Worm (Caenorhabditis elegans) whole organism, L1 larva: Measurements from ENCODE around the gene lec-9.

Source experiments
- C34B4.2 ChIP-seq: sonication (generic microtip); optimal IDR thresholded peaks from 2 replicates; lab custom pipeline; 2017; ENCODE audit warnings: mild to moderate bottlenecking, missing genetic modification characterization, missing compliant biosample characterization
- F16B12.6 ChIP-seq: fragments of 150-350 bp; optimal IDR thresholded peaks from 2 replicates; lab custom pipeline; 2014; ENCODE audit warnings: missing biosample characterization, missing genetic modification characterization
- aha-1 ChIP-seq: fragments of 150-350 bp; optimal IDR thresholded peaks from 2 replicates; lab custom pipeline; 2014; ENCODE audit warnings: missing biosample characterization, missing genetic modification characterization
- ceh-63 ChIP-seq: fragments of 200-800 bp; sonication (Bioruptor generic); optimal IDR thresholded peaks from 2 replicates; lab custom pipeline; 2018; ENCODE audit warnings: mild to moderate bottlenecking, missing genetic modification characterization, missing compliant biosample characterization
- ceh-8 ChIP-seq: fragments of 200-800 bp; sonication (Bioruptor generic); optimal IDR thresholded peaks from 2 replicates; lab custom pipeline; 2018; ENCODE audit warnings: mild to moderate bottlenecking, missing genetic modification characterization, moderate library complexity, missing compliant biosample characterization
- ces-1 ChIP-seq: fragments of 150-350 bp; optimal IDR thresholded peaks from 2 replicates; lab custom pipeline; 2014; ENCODE audit warnings: missing biosample characterization, missing genetic modification reagents, missing genetic modification characterization
- dpl-1 ChIP-seq, 3 experiments: fragments of 150-350 bp in 2 of 3; sonication (generic microtip) in 1 of 3; optimal IDR thresholded peaks; 2 replicates each; lab custom pipeline; 2014 to 2017; ENCODE audit warnings: missing biosample characterization in 3 of 3, missing genetic modification characterization in 3 of 3, missing genetic modification reagents in 3 of 3
- efl-1 ChIP-seq, 4 experiments: fragments of 150-350 bp; optimal IDR thresholded peaks in 3 of 4; peaks in 1 of 4; 1 replicate in 1 of 4; 2 replicates in 3 of 4; lab custom pipeline; 2014; ENCODE audit warnings: missing biosample characterization in 2 of 4, missing genetic modification characterization in 2 of 4, missing genetic modification reagents in 2 of 4
- egl-13 ChIP-seq: sonication (generic microtip); optimal IDR thresholded peaks from 2 replicates; lab custom pipeline; 2016; ENCODE audit warnings: missing genotype, missing genetic modification reagents, missing genetic modification characterization, missing compliant biosample characterization
- egl-27 ChIP-seq, 2 experiments: fragments of 150-350 bp in 1 of 2; sonication (generic microtip); optimal IDR thresholded peaks; 3 replicates each; lab custom pipeline; 2017 to 2018; ENCODE audit warnings: missing biosample characterization in 2 of 2, missing genetic modification characterization in 2 of 2, missing genetic modification reagents in 2 of 2
- fkh-8 ChIP-seq: sonication (generic microtip); optimal IDR thresholded peaks from 2 replicates; lab custom pipeline; 2016; ENCODE audit warnings: mild to moderate bottlenecking, missing genetic modification characterization, missing compliant biosample characterization
- fos-1 ChIP-seq: fragments of 150-350 bp; optimal IDR thresholded peaks from 2 replicates; lab custom pipeline; 2014; ENCODE audit warnings: missing biosample characterization, missing genetic modification characterization
- grh-1 ChIP-seq: fragments of 200-800 bp; sonication (Bioruptor generic); IDR thresholded peaks from 2 replicates; pipeline ENCODE4 v1.3.6; 2022; ENCODE audit warnings: missing genetic modification reagents, missing genetic modification characterization, missing compliant biosample characterization
- hlh-17 ChIP-seq: fragments of 200-800 bp; sonication (Bioruptor generic); optimal IDR thresholded peaks from 2 replicates; lab custom pipeline; 2018; ENCODE audit warnings: missing genetic modification characterization, mild to moderate bottlenecking, missing compliant biosample characterization, moderate library complexity, borderline replicate concordance
- jun-1 ChIP-seq: fragments of 150-350 bp; optimal IDR thresholded peaks from 2 replicates; lab custom pipeline; 2014; ENCODE audit warnings: missing biosample characterization, missing genetic modification reagents, missing genetic modification characterization
- lin-13 ChIP-seq: fragments of 150-350 bp; optimal IDR thresholded peaks from 2 replicates; lab custom pipeline; 2014; ENCODE audit warnings: missing biosample characterization, missing genetic modification reagents, missing genetic modification characterization
- lin-14 ChIP-seq: fragments of 200-800 bp; sonication (Bioruptor generic); optimal IDR thresholded peaks from 2 replicates; lab custom pipeline; 2018; ENCODE audit warnings: mild to moderate bottlenecking, missing genetic modification characterization, moderate library complexity, missing compliant biosample characterization
- lin-35 ChIP-seq, 2 experiments: fragments of 150-350 bp; optimal IDR thresholded peaks; 2 replicates each; lab custom pipeline; 2014; ENCODE audit warnings: missing biosample characterization in 2 of 2, missing genetic modification characterization in 2 of 2, missing genetic modification reagents in 2 of 2
- mab-9 ChIP-seq: fragments of 200-800 bp; sonication (Bioruptor generic); IDR thresholded peaks from 2 replicates; pipeline ENCODE4 v1.3.6; 2022; ENCODE audit warnings: missing genetic modification reagents, missing genetic modification characterization, missing compliant biosample characterization
- mdl-1 ChIP-seq, 2 experiments: fragments of 150-350 bp; optimal IDR thresholded peaks; 2 replicates each; lab custom pipeline; 2014 to 2017; ENCODE audit warnings: missing biosample characterization in 2 of 2, missing genetic modification characterization in 2 of 2, inconsistent platforms in 1 of 2
- mep-1 ChIP-seq: fragments of 150-350 bp; optimal IDR thresholded peaks from 2 replicates; lab custom pipeline; 2014; ENCODE audit warnings: missing biosample characterization, missing genetic modification characterization
- nhr-11 ChIP-seq: fragments of 150-350 bp; optimal IDR thresholded peaks from 2 replicates; lab custom pipeline; 2014; ENCODE audit warnings: missing biosample characterization, missing genetic modification characterization
- nhr-28 ChIP-seq: fragments of 150-350 bp; optimal IDR thresholded peaks from 2 replicates; lab custom pipeline; 2014; ENCODE audit warnings: missing biosample characterization, missing genetic modification characterization
- nhr-47 ChIP-seq: sonication (generic microtip); optimal IDR thresholded peaks from 2 replicates; lab custom pipeline; 2016; ENCODE audit warnings: mild to moderate bottlenecking, missing genetic modification characterization, moderate library complexity, missing compliant biosample characterization
- nhr-71 ChIP-seq: sonication (generic microtip); optimal IDR thresholded peaks from 2 replicates; lab custom pipeline; 2016; ENCODE audit warnings: mild to moderate bottlenecking, missing genetic modification characterization, moderate library complexity, missing compliant biosample characterization
- nhr-77 ChIP-seq: fragments of 150-350 bp; optimal IDR thresholded peaks from 2 replicates; lab custom pipeline; 2014; ENCODE audit warnings: missing biosample characterization, missing genetic modification characterization
- nhr-84 ChIP-seq: sonication (generic microtip); optimal IDR thresholded peaks from 2 replicates; lab custom pipeline; 2017; ENCODE audit warnings: missing biosample characterization, missing genetic modification characterization
- nhr-90 ChIP-seq: sonication (generic microtip); optimal IDR thresholded peaks from 2 replicates; lab custom pipeline; 2016; ENCODE audit warnings: mild to moderate bottlenecking, missing genetic modification characterization, missing compliant biosample characterization; ENCODE audit not compliant: poor library complexity
- pax-3 ChIP-seq: fragments of 200-800 bp; sonication (Bioruptor generic); optimal IDR thresholded peaks from 2 replicates; lab custom pipeline; 2018; ENCODE audit warnings: mild to moderate bottlenecking, missing genetic modification characterization, moderate library complexity, missing compliant biosample characterization
- skn-1 ChIP-seq: fragments of 150-350 bp; optimal IDR thresholded peaks from 2 replicates; lab custom pipeline; 2014; ENCODE audit warnings: missing biosample characterization, missing genetic modification characterization
- sup-37 ChIP-seq: fragments of 200-800 bp; sonication (Bioruptor generic); optimal IDR thresholded peaks from 2 replicates; lab custom pipeline; 2018; ENCODE audit warnings: mild to moderate bottlenecking, missing genetic modification characterization, missing compliant biosample characterization
- unc-130 ChIP-seq: fragments of 150-350 bp; optimal IDR thresholded peaks from 2 replicates; lab custom pipeline; 2017; ENCODE audit warnings: missing biosample characterization, missing genetic modification characterization, inconsistent platforms
- zip-4 ChIP-seq: fragments of 200-800 bp; sonication (Bioruptor generic); optimal IDR thresholded peaks from 2 replicates; lab custom pipeline; 2018; ENCODE audit warnings: mild to moderate bottlenecking, missing genetic modification characterization, moderate library complexity, missing compliant biosample characterization
- ztf-11 ChIP-seq, 2 experiments: sonication (generic microtip); optimal IDR thresholded peaks; 2 replicates each; lab custom pipeline; 2016 to 2017; ENCODE audit warnings: missing genetic modification characterization in 2 of 2, missing biosample characterization in 1 of 2, missing compliant biosample characterization in 1 of 2
- ztf-4 ChIP-seq: fragments of 150-350 bp; optimal IDR thresholded peaks from 2 replicates; lab custom pipeline; 2014; ENCODE audit warnings: missing biosample characterization, missing genetic modification characterization

The lec-9 gene

DNA sequence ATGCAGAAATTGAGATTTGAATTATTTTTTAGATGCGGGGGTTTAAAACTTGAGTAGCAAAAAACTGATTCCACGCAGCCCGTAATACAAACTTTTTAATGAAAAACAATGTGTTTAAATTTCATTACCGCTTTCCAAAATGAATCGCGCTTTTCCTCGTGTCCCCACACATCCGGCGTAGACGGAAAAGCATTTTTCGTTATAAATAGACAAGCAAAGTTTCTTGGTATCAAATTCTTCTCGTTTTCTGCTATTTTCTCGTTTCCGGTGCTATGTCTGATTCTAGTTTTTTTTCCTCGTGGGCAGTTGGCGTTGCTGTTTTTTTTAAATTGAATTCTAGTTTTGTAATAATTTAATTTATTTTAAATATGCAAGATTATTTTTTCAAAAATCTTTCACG, 12.7 kb downstream of the lec-9 start:
- TF ChIP-seq nhr-84 (tag; lab: Kevin White, UChicago) (no peak), C34B4.2 (no peak), nhr-47 (tag; lab: Kevin White, UChicago) (peak; percentile 42), lin-14 (GFP tag; lab: Kevin White, UChicago) (peak; percentile 58), fkh-8 (peak; percentile 46), hlh-17 (GFP tag; lab: Kevin White, UChicago) (no peak), nhr-77 (tag; lab: Kevin White, UChicago) (no peak), aha-1 (tag; lab: Kevin White, UChicago) (no peak), skn-1 (tag; lab: Kevin White, UChicago) (no peak), nhr-90 (tag; lab: Kevin White, UChicago) (no peak), nhr-71 (tag; lab: Kevin White, UChicago) (peak; percentile 37), egl-13 (tag; lab: Kevin White, UChicago) (peak; percentile 32)

DNA sequence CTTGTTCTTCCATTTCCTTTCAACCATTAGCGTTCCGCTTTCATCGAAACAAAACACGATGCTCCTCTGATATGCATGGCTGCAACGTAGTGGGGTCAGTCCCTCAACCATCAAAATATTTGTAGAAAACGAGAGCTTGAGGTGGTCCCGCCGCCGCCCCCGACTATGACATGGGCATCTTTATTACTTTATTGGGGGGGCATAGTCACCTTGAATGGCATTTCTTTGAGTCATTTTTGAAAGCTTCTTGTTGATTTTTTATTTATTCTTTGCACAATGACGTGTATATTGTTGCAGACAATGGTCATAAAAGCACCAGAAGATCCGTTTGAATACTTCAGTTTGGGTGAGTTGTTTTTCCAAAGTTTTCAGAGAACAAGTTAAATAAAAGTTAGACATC, 14.0 kb downstream of the lec-9 start, which contains the start of gene ncs-7:
Gene ncs-7, plus strand, starts transcription at position 301 of the 400 bp plus-strand sequence.
- TF ChIP-seq lin-35 (GFP tag; optimal IDR thresholded peaks at IDR 0.05; lab: Kevin White, UChicago) (no peak), mdl-1 (tag; optimal IDR thresholded peaks at IDR 0.05; lab: Kevin White, UChicago) (no peak), fos-1 (tag; lab: Kevin White, UChicago) (no peak), pax-3 (tag; lab: Kevin White, UChicago) (no peak), nhr-84 (tag; lab: Kevin White, UChicago) (no peak), efl-1 (optimal IDR thresholded peaks at IDR 0.05; lab: Kevin White, UChicago) (no peak), efl-1 (GFP tag; optimal IDR thresholded peaks at IDR 0.05 in 1 of 2; lab: Kevin White, UChicago) (no peak), C34B4.2 (no peak), nhr-47 (tag; lab: Kevin White, UChicago) (no peak), lin-13 (GFP tag; lab: Kevin White, UChicago) (no peak), mab-9 (GFP tag; lab: Robert Waterston, UW) (no peak), nhr-77 (tag; lab: Kevin White, UChicago) (no peak)

DNA sequence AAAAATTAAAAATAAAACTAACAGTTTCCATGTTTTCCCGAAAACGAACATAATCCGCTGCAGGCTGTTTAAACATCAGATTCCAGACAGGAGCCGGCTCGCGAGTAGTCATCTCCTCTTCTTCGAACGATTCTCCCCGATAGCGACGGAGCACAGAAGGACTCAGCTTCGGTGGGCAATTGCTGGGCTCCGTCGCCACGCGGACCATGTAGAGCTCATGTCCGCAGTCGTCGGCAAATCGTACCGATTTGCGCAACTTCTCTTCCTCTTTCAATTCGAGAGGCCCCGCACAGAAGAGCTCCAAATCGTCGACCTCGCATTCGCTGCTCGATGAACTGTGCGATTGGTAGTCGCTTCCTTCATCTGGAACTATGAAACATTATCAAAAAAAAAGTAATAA, 25.0 kb downstream of the lec-9 start:
- no peak for TF ChIP-seq ceh-63 (GFP tag; lab: Kevin White, UChicago)
- no peak for TF ChIP-seq nhr-28 (tag; lab: Kevin White, UChicago)
- no peak for TF ChIP-seq dpl-1 (GFP tag; optimal IDR thresholded peaks at IDR 0.05; lab: Kevin White, UChicago)
- no peak for TF ChIP-seq nhr-90 (tag; lab: Kevin White, UChicago)
- no peak for TF ChIP-seq ztf-4
- TF ChIP-seq grh-1: no peak
- no peak for TF ChIP-seq ces-1 (GFP tag; lab: Kevin White, UChicago)
- no peak for TF ChIP-seq F16B12.6 (tag; lab: Kevin White, UChicago)
- TF ChIP-seq egl-13 (tag; lab: Kevin White, UChicago): no peak
- no peak for TF ChIP-seq jun-1
- TF ChIP-seq sup-37 (GFP tag; lab: Kevin White, UChicago): no peak
- no peak for TF ChIP-seq mep-1 (tag; lab: Kevin White, UChicago)
- no peak for TF ChIP-seq ztf-11 (tag; optimal IDR thresholded peaks at IDR 0.05; lab: Kevin White, UChicago)
- TF ChIP-seq nhr-11 (tag; lab: Kevin White, UChicago): no peak

DNA sequence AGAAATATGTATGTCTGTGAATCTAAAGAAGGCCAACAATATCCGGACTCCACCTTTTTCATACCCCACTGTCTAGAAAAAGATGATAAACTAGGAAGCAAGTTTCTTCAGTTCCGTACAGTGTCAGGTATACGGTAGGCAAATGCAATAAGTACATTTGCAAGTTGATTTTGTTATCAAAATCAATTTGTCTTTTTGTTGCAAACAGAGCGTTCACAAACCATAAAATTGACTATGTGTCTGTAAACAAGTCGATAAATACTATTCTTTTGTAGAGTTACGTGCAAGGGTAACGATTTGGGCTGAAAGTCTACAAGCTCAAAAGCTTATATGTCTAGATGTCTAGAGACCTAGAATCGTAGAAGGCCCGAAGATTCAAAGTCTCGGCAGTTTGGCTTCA, 25.4 kb downstream of the lec-9 start:
- no peak for TF ChIP-seq egl-27 (tag; optimal IDR thresholded peaks at IDR 0.05; lab: Kevin White, UChicago)
- no peak for TF ChIP-seq ceh-8 (GFP tag; lab: Kevin White, UChicago)
- TF ChIP-seq unc-130: no peak
- TF ChIP-seq zip-4: no peak
- no peak for TF ChIP-seq ces-1 (GFP tag; lab: Kevin White, UChicago)
- no peak for TF ChIP-seq hlh-17 (GFP tag; lab: Kevin White, UChicago)
